Worm (Caenorhabditis elegans): ENCODE results near the gene ins-10.

ins-10 gene

ce11 chrV:14033649-14034048 is at the start of gene ins-10:
Gene ins-10 (plus strand): TSS chrV:14033949.
- no peak for TF ChIP-seq unc-62 (GFP tag; optimal IDR thresholded peaks at IDR 0.05)

ce11 chrV:13984828-13985227 is 48.9 kb upstream of the ins-10 start, which contains the start of gene end-1:
Gene end-1 (plus strand): TSS chrV:13985128.
- TF ChIP-seq unc-62 (GFP tag; optimal IDR thresholded peaks at IDR 0.05): no peak

- no peak for TF ChIP-seq unc-62 (GFP tag; optimal IDR thresholded peaks at IDR 0.05)
Observed at ce11 chrV:13986823-13987222, 46.9 kb upstream of the ins-10 start.

ce11 chrV:13992485-13992884 is 41.3 kb upstream of the ins-10 start, which contains the start of gene droe-4:
Gene droe-4 (plus strand): TSS chrV:13992656.
- TF ChIP-seq unc-62 (GFP tag; optimal IDR thresholded peaks at IDR 0.05): no peak

ce11 chrV:13993478-13993877 is 40.3 kb upstream of the ins-10 start:
- no peak for TF ChIP-seq unc-62 (GFP tag; optimal IDR thresholded peaks at IDR 0.05)

ce11 chrV:14001929-14002328 is 31.8 kb upstream of the ins-10 start:
- no peak for TF ChIP-seq unc-62 (GFP tag; optimal IDR thresholded peaks at IDR 0.05)

- TF ChIP-seq unc-62 (GFP tag; optimal IDR thresholded peaks at IDR 0.05): no peak
Observed at ce11 chrV:14002402-14002801, 31.3 kb upstream of the ins-10 start.

ce11 chrV:14003587-14004156 is 30.1 kb upstream of the ins-10 start:
- TF ChIP-seq unc-62 (GFP tag; optimal IDR thresholded peaks at IDR 0.05): no peak

ce11 chrV:14004342-14004741 is 29.4 kb upstream of the ins-10 start:
- no peak for TF ChIP-seq unc-62 (GFP tag; optimal IDR thresholded peaks at IDR 0.05)

ce11 chrV:14005812-14006211 is 27.9 kb upstream of the ins-10 start, which contains the start of gene ric-7:
Gene ric-7 (minus strand): TSS chrV:14005912.
- TF ChIP-seq unc-62 (GFP tag; optimal IDR thresholded peaks at IDR 0.05): no peak

- TF ChIP-seq unc-62 (GFP tag; optimal IDR thresholded peaks at IDR 0.05): no peak
Observed at ce11 chrV:14006819-14007218, 26.9 kb upstream of the ins-10 start.

- no peak for TF ChIP-seq unc-62 (GFP tag; optimal IDR thresholded peaks at IDR 0.05)
Observed at ce11 chrV:14008353-14008859, 25.3 kb upstream of the ins-10 start.

ce11 chrV:14010021-14010420 is 23.7 kb upstream of the ins-10 start:
- TF ChIP-seq unc-62 (GFP tag; optimal IDR thresholded peaks at IDR 0.05): no peak

- TF ChIP-seq unc-62 (GFP tag; optimal IDR thresholded peaks at IDR 0.05): no peak
Observed at ce11 chrV:14011427-14011826, 22.3 kb upstream of the ins-10 start.

- TF ChIP-seq unc-62 (GFP tag; optimal IDR thresholded peaks at IDR 0.05): no peak
Observed at ce11 chrV:14012002-14012554, 21.7 kb upstream of the ins-10 start, which contains the start of the genes ddx-17 and aip-1. Gene ddx-17 (minus strand): TSS chrV:14012052. Gene aip-1 (plus strand): TSS chrV:14012333.

- no peak for TF ChIP-seq unc-62 (GFP tag; optimal IDR thresholded peaks at IDR 0.05)
Observed at ce11 chrV:14013638-14014037, 20.1 kb upstream of the ins-10 start.

- no peak for TF ChIP-seq unc-62 (GFP tag; optimal IDR thresholded peaks at IDR 0.05)
Observed at ce11 chrV:14014395-14014794, 19.4 kb upstream of the ins-10 start, which contains the start of gene end-3. Gene end-3 (plus strand): TSS chrV:14014695.
